Fruit fly (Drosophila melanogaster) whole organism, embryonic: ENCODE results near the gene CG32639.
A peak's percentile ranks its signal among the peaks of the same experiment; 100 is the strongest.

ENCODE experiments used
- Aef1 ChIP-seq: fragments of 200-800 bp; sonication (Bioruptor generic); IDR thresholded peaks from 3 replicates; pipeline ENCODE4 v1.3.6; 2022; ENCODE audit warnings: missing biosample characterization, missing genetic modification characterization
- Blimp-1 ChIP-seq: fragments of 200-800 bp; sonication (Bioruptor generic); optimal IDR thresholded peaks from 3 replicates; lab custom pipeline; 2018; ENCODE audit warnings: missing biosample characterization, missing genetic modification characterization, mild to moderate bottlenecking, moderate library complexity, missing genetic modification reagents
- BtbVII ChIP-seq: fragments of 200-800 bp; sonication (Bioruptor generic); optimal IDR thresholded peaks from 3 replicates; lab custom pipeline; 2017; ENCODE audit warnings: missing biosample characterization, mild to moderate bottlenecking, missing genetic modification characterization
- CG10321 ChIP-seq: fragments of 200-800 bp; sonication (Bioruptor generic); IDR thresholded peaks from 2 replicates; pipeline ENCODE4 v1.3.6; 2022; ENCODE audit warnings: missing biosample characterization, missing genetic modification characterization
- CG10366 ChIP-seq: fragments of 200-800 bp; sonication (Bioruptor generic); IDR thresholded peaks from 2 replicates; pipeline ENCODE4 v1.3.6; 2022; ENCODE audit warnings: missing biosample characterization, missing genetic modification characterization
- CG11093 ChIP-seq: fragments of 200-800 bp; sonication (Bioruptor generic); IDR thresholded peaks from 3 replicates; pipeline ENCODE4 v1.3.6; 2022; ENCODE audit warnings: missing biosample characterization, missing genetic modification characterization
- CG12659 ChIP-seq: fragments of 200-800 bp; sonication (Bioruptor generic); optimal IDR thresholded peaks from 3 replicates; lab custom pipeline; 2017; ENCODE audit warnings: mild to moderate bottlenecking, missing biosample characterization, missing genetic modification reagents, missing genetic modification characterization
- CG13287 ChIP-seq: fragments of 200-800 bp; sonication (Bioruptor generic); IDR thresholded peaks from 2 replicates; pipeline ENCODE4 v1.3.6; 2022; ENCODE audit warnings: missing biosample characterization, missing genetic modification characterization; ENCODE audit not compliant: partially characterized antibody
- CG14050 ChIP-seq: fragments of 200-800 bp; sonication (Bioruptor generic); IDR thresholded peaks from 3 replicates; pipeline ENCODE4 v1.3.6; 2022; ENCODE audit warnings: missing biosample characterization, missing genetic modification characterization
- CG17829 ChIP-seq: fragments of 200-800 bp; optimal IDR thresholded peaks from 2 replicates; lab custom pipeline; 2019; ENCODE audit warnings: missing biosample characterization, mild to moderate bottlenecking, missing genetic modification characterization, moderate library complexity
- CG1792 ChIP-seq: fragments of 200-800 bp; sonication (Bioruptor generic); optimal IDR thresholded peaks from 2 replicates; lab custom pipeline; 2016; ENCODE audit warnings: missing biosample characterization, missing genetic modification characterization
- CG18476 ChIP-seq: fragments of 200-800 bp; sonication (Bioruptor generic); optimal IDR thresholded peaks from 2 replicates; lab custom pipeline; 2016; ENCODE audit warnings: missing biosample characterization, mild to moderate bottlenecking, missing genetic modification characterization
- CG2199 ChIP-seq: fragments of 200-800 bp; sonication (Bioruptor generic); IDR thresholded peaks from 3 replicates; pipeline ENCODE4 v1.3.6; 2022; ENCODE audit warnings: missing biosample characterization, missing genetic modification characterization
- CG34422 ChIP-seq: fragments of 200-800 bp; sonication (Bioruptor generic); IDR thresholded peaks from 3 replicates; pipeline ENCODE4 v1.3.6; 2022; ENCODE audit warnings: missing biosample characterization, missing genetic modification characterization
- CG43689 ChIP-seq: fragments of 200-800 bp; sonication (Bioruptor generic); IDR thresholded peaks from 2 replicates; pipeline ENCODE4 v1.3.6; 2022; ENCODE audit warnings: missing biosample characterization, missing genetic modification characterization
- CG5180 ChIP-seq: fragments of 200-800 bp; sonication (Bioruptor generic); optimal IDR thresholded peaks from 3 replicates; lab custom pipeline; 2017; ENCODE audit warnings: missing biosample characterization, missing genetic modification characterization, mild to moderate bottlenecking, moderate library complexity, missing genetic modification reagents
- CG6175 ChIP-seq: fragments of 200-800 bp; sonication (Bioruptor generic); IDR thresholded peaks from 3 replicates; pipeline ENCODE4 v1.3.6; 2022; ENCODE audit warnings: missing biosample characterization, missing genetic modification characterization
- CG7271 ChIP-seq: fragments of 200-800 bp; sonication (Bioruptor generic); optimal IDR thresholded peaks from 2 replicates; lab custom pipeline; 2018; ENCODE audit warnings: missing biosample characterization, mild to moderate bottlenecking, missing genetic modification characterization, moderate library complexity
- CG9876 ChIP-seq: fragments of 200-800 bp; sonication (Bioruptor generic); optimal IDR thresholded peaks from 2 replicates; lab custom pipeline; 2016; ENCODE audit warnings: missing biosample characterization, missing genetic modification characterization
- Chrac-16 ChIP-seq: fragments of 200-800 bp; sonication (Bioruptor generic); optimal IDR thresholded peaks from 3 replicates; lab custom pipeline; 2016; ENCODE audit warnings: missing biosample characterization, missing genetic modification characterization
- CkIIα-i1 ChIP-seq: fragments of 200-800 bp; sonication (Bioruptor generic); IDR thresholded peaks from 2 replicates; pipeline ENCODE4 v1.3.6; 2022; ENCODE audit warnings: missing biosample characterization, missing genetic modification characterization
- Deaf1 ChIP-seq: fragments of 200-800 bp; optimal IDR thresholded peaks from 3 replicates; lab custom pipeline; 2019; ENCODE audit warnings: missing biosample characterization, mild to moderate bottlenecking, missing genetic modification characterization, moderate library complexity
- Drgx ChIP-seq: fragments of 200-800 bp; sonication (Bioruptor generic); IDR thresholded peaks from 2 replicates; pipeline ENCODE4 v1.3.6; 2022; ENCODE audit warnings: missing biosample characterization, missing genetic modification characterization
- Ets65A ChIP-seq: fragments of 200-800 bp; sonication (Bioruptor generic); peaks from one replicate; lab custom pipeline; 2016; ENCODE audit warnings: missing biosample characterization, missing genetic modification characterization
- H2.0 ChIP-seq: fragments of 200-800 bp; sonication (Bioruptor generic); IDR thresholded peaks from 2 replicates; pipeline ENCODE4 v1.3.6; 2022; ENCODE audit warnings: missing biosample characterization, missing genetic modification characterization
- Hand ChIP-seq: fragments of 200-800 bp; sonication (Bioruptor generic); optimal IDR thresholded peaks from 2 replicates; lab custom pipeline; 2017; ENCODE audit warnings: mild to moderate bottlenecking, missing biosample characterization, missing genetic modification reagents, missing genetic modification characterization
- Hr39 ChIP-seq: fragments of >200 bp; optimal IDR thresholded peaks from 2 replicates; lab custom pipeline; 2017
- Meics ChIP-seq: fragments of 200-800 bp; sonication (Bioruptor generic); optimal IDR thresholded peaks from 2 replicates; lab custom pipeline; 2017; ENCODE audit warnings: missing biosample characterization, mild to moderate bottlenecking, missing genetic modification characterization
- Mrtf ChIP-seq: fragments of 200-800 bp; sonication (Bioruptor generic); IDR thresholded peaks from 3 replicates; pipeline ENCODE4 v1.3.6; 2022; ENCODE audit warnings: missing biosample characterization, missing genetic modification characterization
- PHDP ChIP-seq: fragments of 200-800 bp; sonication (Bioruptor generic); optimal IDR thresholded peaks from 3 replicates; lab custom pipeline; 2018; ENCODE audit warnings: missing biosample characterization, mild to moderate bottlenecking, missing genetic modification characterization, moderate library complexity
- Pdp1 ChIP-seq, 2 experiments: fragments of 200-800 bp; sonication (Bioruptor generic); optimal IDR thresholded peaks; 3 replicates each; lab custom pipeline; 2016; ENCODE audit warnings: missing biosample characterization in 2 of 2, missing genetic modification characterization in 2 of 2, mild to moderate bottlenecking in 1 of 2, moderate library complexity in 1 of 2
- Sry-β ChIP-seq: fragments of 200-800 bp; sonication (Bioruptor generic); optimal IDR thresholded peaks from 2 replicates; lab custom pipeline; 2018; ENCODE audit warnings: missing biosample characterization, mild to moderate bottlenecking, missing genetic modification characterization, moderate library complexity
- Taf1 ChIP-seq: fragments of 200-800 bp; sonication (Bioruptor generic); IDR thresholded peaks from 2 replicates; pipeline ENCODE4 v1.3.6; 2022; ENCODE audit warnings: missing biosample characterization, missing genetic modification characterization
- Xbp1 ChIP-seq: fragments of 200-800 bp; sonication (Bioruptor generic); optimal IDR thresholded peaks from 3 replicates; lab custom pipeline; 2016; ENCODE audit warnings: missing biosample characterization, mild to moderate bottlenecking, missing genetic modification characterization
- ab ChIP-seq: fragments of 200-800 bp; sonication (Bioruptor generic); optimal IDR thresholded peaks from 2 replicates; lab custom pipeline; 2016; ENCODE audit warnings: missing biosample characterization, missing genetic modification characterization
- da ChIP-seq: fragments of 200-800 bp; sonication (Bioruptor generic); optimal IDR thresholded peaks from 2 replicates; lab custom pipeline; 2016; ENCODE audit warnings: missing biosample characterization, missing genetic modification characterization
- dan ChIP-seq: fragments of 200-800 bp; sonication (Bioruptor generic); IDR thresholded peaks from 2 replicates; pipeline ENCODE4 v1.3.6; 2022; ENCODE audit warnings: missing biosample characterization, missing genetic modification characterization
- exex ChIP-seq: fragments of 200-800 bp; sonication (Bioruptor generic); optimal IDR thresholded peaks from 4 replicates; lab custom pipeline; 2018; ENCODE audit warnings: missing biosample characterization, mild to moderate bottlenecking, missing genetic modification characterization, moderate library complexity
- gsb ChIP-seq: fragments of 200-800 bp; sonication (Bioruptor generic); IDR thresholded peaks from 2 replicates; pipeline ENCODE4 v1.3.6; 2022; ENCODE audit warnings: missing biosample characterization, missing genetic modification characterization
- insv ChIP-seq, 2 experiments: fragments of 200-800 bp; sonication (Bioruptor generic); optimal IDR thresholded peaks; 3 replicates each; lab custom pipeline; 2016 to 2018; ENCODE audit warnings: missing biosample characterization in 2 of 2, missing genetic modification characterization in 2 of 2
- jing ChIP-seq: fragments of 200-800 bp; sonication (Bioruptor generic); optimal IDR thresholded peaks from 2 replicates; lab custom pipeline; 2018; ENCODE audit warnings: missing biosample characterization, mild to moderate bottlenecking, missing genetic modification characterization
- pnt ChIP-seq: fragments of 200-800 bp; sonication (Bioruptor generic); optimal IDR thresholded peaks from 3 replicates; lab custom pipeline; 2016; ENCODE audit warnings: missing biosample characterization, missing genetic modification characterization
- schlank ChIP-seq: fragments of 200-800 bp; sonication (Bioruptor generic); optimal IDR thresholded peaks from 2 replicates; lab custom pipeline; 2018; ENCODE audit warnings: missing biosample characterization, mild to moderate bottlenecking, missing genetic modification characterization
- sna ChIP-seq: fragments of 200-800 bp; sonication (Bioruptor generic); IDR thresholded peaks from 2 replicates; pipeline ENCODE4 v1.3.6; 2022; ENCODE audit warnings: missing biosample characterization, missing genetic modification characterization; ENCODE audit not compliant: partially characterized antibody
- sug ChIP-seq: fragments of 200-800 bp; optimal IDR thresholded peaks from 2 replicates; lab custom pipeline; 2019; ENCODE audit warnings: missing biosample characterization, mild to moderate bottlenecking, missing genetic modification characterization, moderate library complexity
- tio ChIP-seq: fragments of 200-800 bp; sonication (Bioruptor generic); optimal IDR thresholded peaks from 2 replicates; lab custom pipeline; 2017; ENCODE audit warnings: missing biosample characterization, missing genetic modification characterization, inconsistent platforms
- ttk ChIP-seq: fragments of 200-800 bp; sonication (Bioruptor generic); IDR thresholded peaks from 2 replicates; pipeline ENCODE4 v2.1.2; 2022; ENCODE audit warnings: missing biosample characterization, missing genetic modification characterization
- unc-4 ChIP-seq: fragments of 200-800 bp; sonication (Bioruptor generic); IDR thresholded peaks from 2 replicates; pipeline ENCODE4 v1.3.6; 2022; ENCODE audit warnings: missing biosample characterization, missing genetic modification characterization; ENCODE audit not compliant: partially characterized antibody
- vvl ChIP-seq: fragments of 200-800 bp; sonication (Bioruptor generic); IDR thresholded peaks from 2 replicates; pipeline ENCODE4 v1.3.6; 2022; ENCODE audit warnings: missing biosample characterization, missing genetic modification characterization
- yki ChIP-seq: fragments of >200 bp; optimal IDR thresholded peaks from 3 replicates; lab custom pipeline; 2018
- zen2 ChIP-seq: fragments of 200-800 bp; sonication (Bioruptor generic); IDR thresholded peaks from 3 replicates; pipeline ENCODE4 v1.3.6; 2022; ENCODE audit warnings: missing biosample characterization, missing genetic modification characterization; ENCODE audit not compliant: partially characterized antibody

Gene CG32639

DNA sequence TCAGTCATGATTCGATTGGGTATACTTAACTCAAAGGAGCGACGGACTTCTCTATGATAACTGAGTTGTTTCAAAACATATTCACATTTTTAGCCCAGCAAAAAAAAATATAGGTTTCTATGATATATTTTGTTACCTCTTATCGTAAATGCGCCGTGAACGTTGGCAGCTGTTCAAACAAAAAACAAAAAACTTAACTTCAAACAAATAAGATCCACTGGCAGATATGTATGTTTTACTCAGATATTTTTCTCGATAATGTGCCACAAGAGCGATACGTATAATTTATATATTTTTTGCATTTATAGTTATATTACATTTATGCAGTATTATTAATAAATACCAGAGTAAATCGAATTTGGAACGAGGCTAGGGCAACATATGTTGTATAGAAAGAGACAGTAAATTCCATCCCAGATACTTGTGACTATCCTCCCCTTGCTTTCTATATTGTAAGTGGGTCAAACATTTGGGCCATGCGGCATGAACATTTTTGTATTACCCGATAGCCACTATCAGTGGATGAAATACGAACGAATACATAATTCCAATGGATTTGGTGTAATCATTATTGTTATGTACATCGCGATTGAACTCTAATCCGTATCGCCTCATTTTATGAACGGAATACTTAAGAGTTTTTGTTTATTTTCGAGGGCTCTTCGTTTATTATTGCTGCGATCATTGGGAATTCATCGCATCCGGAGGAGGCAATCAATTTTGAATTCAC lies at the start of gene CG32639:
CG32639 (minus strand) TSS at position 51 of the 730 bp plus-strand sequence.
- no peak for TF ChIP-seq Deaf1 (tag; lab: Kevin White, UChicago)
- TF ChIP-seq CG11093 (GFP tag; lab: Robert Waterston, UW) = no peak
- TF ChIP-seq Meics (GFP tag; lab: Kevin White, UChicago) = no peak
- no peak for TF ChIP-seq CG43689
- no peak for TF ChIP-seq yki (lab: Kevin White, UChicago)
- TF ChIP-seq Ets65A = no peak
- TF ChIP-seq ab (GFP tag; lab: Kevin White, UChicago) = no peak
- TF ChIP-seq PHDP (tag; lab: Kevin White, UChicago) = no peak
- TF ChIP-seq Chrac-16 (GFP tag; lab: Kevin White, UChicago) = no peak
- TF ChIP-seq Taf1 (GFP tag; lab: Robert Waterston, UW) = no peak
- TF ChIP-seq zen2 (GFP tag; lab: Robert Waterston, UW) = no peak
- TF ChIP-seq Blimp-1 = no peak
- TF ChIP-seq unc-4 (GFP tag; lab: Robert Waterston, UW) = no peak
- TF ChIP-seq Hr39 = no peak
- TF ChIP-seq tio = no peak
- TF ChIP-seq CG6175 (GFP tag; lab: Robert Waterston, UW) = no peak
- no peak for TF ChIP-seq CG12659 (GFP tag; lab: Kevin White, UChicago)
- TF ChIP-seq CG34422 (GFP tag; lab: Robert Waterston, UW) = no peak
- no peak for TF ChIP-seq da (GFP tag; lab: Kevin White, UChicago)
- no peak for TF ChIP-seq CG17829 (tag; lab: Kevin White, UChicago)
- no peak for TF ChIP-seq CG13287 (GFP tag; lab: Robert Waterston, UW)
- TF ChIP-seq exex (tag; lab: Kevin White, UChicago) = peak; percentile 32
- no peak for TF ChIP-seq CG7271
- 0 out of 3 replicates have a peak, but pooled peaks have one; percentile 52 for TF ChIP-seq CG2199 (GFP tag; lab: Robert Waterston, UW)
- no peak for TF ChIP-seq Hand
- TF ChIP-seq pnt (GFP tag; lab: Kevin White, UChicago) = no peak
- TF ChIP-seq CG5180 (GFP tag; lab: Kevin White, UChicago) = peak; percentile 52
- TF ChIP-seq ttk = no peak
- TF ChIP-seq Pdp1 (GFP tag; optimal IDR thresholded peaks at IDR 0.05; lab: Kevin White, UChicago) = peak in 1 of 2 experiments; percentile 63
- no peak for TF ChIP-seq CG1792 (GFP tag; lab: Kevin White, UChicago)
- TF ChIP-seq schlank = no peak
- TF ChIP-seq sna (GFP tag; lab: Robert Waterston, UW) = no peak
- TF ChIP-seq vvl (GFP tag; lab: Robert Waterston, UW) = no peak
- TF ChIP-seq insv (GFP tag; optimal IDR thresholded peaks at IDR 0.05; lab: Kevin White, UChicago) = no peak
- TF ChIP-seq gsb (GFP tag; lab: Robert Waterston, UW) = no peak
- TF ChIP-seq Sry-β (GFP tag; lab: Kevin White, UChicago) = no peak
- TF ChIP-seq jing (GFP tag; lab: Kevin White, UChicago) = no peak
- no peak for TF ChIP-seq CG18476 (GFP tag; lab: Kevin White, UChicago)
- TF ChIP-seq dan = no peak
- no peak for TF ChIP-seq Drgx (GFP tag; lab: Robert Waterston, UW)
- TF ChIP-seq Aef1 = no peak
- TF ChIP-seq CG10366 (GFP tag; lab: Robert Waterston, UW) = no peak
- TF ChIP-seq CG14050 (GFP tag; lab: Robert Waterston, UW) = no peak
- TF ChIP-seq Mrtf (GFP tag; lab: Robert Waterston, UW) = no peak
- no peak for TF ChIP-seq Xbp1 (GFP tag; lab: Kevin White, UChicago)
- TF ChIP-seq CkIIα-i1 = no peak
- TF ChIP-seq sug (tag; lab: Kevin White, UChicago) = peak; percentile 3
- no peak for TF ChIP-seq CG10321 (GFP tag; lab: Robert Waterston, UW)
- TF ChIP-seq BtbVII (GFP tag; lab: Kevin White, UChicago) = no peak
- TF ChIP-seq CG9876 = no peak
- no peak for TF ChIP-seq H2.0 (GFP tag; lab: Robert Waterston, UW)
